Fruit fly (Drosophila melanogaster) Kc167 (cell line): ENCODE data around the gene CdGAPr.

ENCODE experiments used
- Myc ChIP-seq: fragments of >200 bp; optimal IDR thresholded peaks from 2 replicates; lab custom pipeline; 2017; ENCODE audit warnings: missing external identifiers
- Sin3A ChIP-seq: fragments of >200 bp; optimal IDR thresholded peaks from 2 replicates; lab custom pipeline; 2018; ENCODE audit warnings: missing external identifiers
- h ChIP-seq: fragments of >200 bp; optimal IDR thresholded peaks from 3 replicates; lab custom pipeline; 2018; ENCODE audit warnings: missing external identifiers
- insv ChIP-seq: fragments of >200 bp; optimal IDR thresholded peaks from 3 replicates; lab custom pipeline; 2018; ENCODE audit warnings: missing external identifiers
- psq ChIP-seq: fragments of >200 bp; optimal IDR thresholded peaks from 2 replicates; lab custom pipeline; 2017; ENCODE audit warnings: missing external identifiers
- ttk ChIP-seq: sonication (Bioruptor generic); optimal IDR thresholded peaks from 2 replicates; lab custom pipeline; 2017; ENCODE audit warnings: missing external identifiers

DNA sequence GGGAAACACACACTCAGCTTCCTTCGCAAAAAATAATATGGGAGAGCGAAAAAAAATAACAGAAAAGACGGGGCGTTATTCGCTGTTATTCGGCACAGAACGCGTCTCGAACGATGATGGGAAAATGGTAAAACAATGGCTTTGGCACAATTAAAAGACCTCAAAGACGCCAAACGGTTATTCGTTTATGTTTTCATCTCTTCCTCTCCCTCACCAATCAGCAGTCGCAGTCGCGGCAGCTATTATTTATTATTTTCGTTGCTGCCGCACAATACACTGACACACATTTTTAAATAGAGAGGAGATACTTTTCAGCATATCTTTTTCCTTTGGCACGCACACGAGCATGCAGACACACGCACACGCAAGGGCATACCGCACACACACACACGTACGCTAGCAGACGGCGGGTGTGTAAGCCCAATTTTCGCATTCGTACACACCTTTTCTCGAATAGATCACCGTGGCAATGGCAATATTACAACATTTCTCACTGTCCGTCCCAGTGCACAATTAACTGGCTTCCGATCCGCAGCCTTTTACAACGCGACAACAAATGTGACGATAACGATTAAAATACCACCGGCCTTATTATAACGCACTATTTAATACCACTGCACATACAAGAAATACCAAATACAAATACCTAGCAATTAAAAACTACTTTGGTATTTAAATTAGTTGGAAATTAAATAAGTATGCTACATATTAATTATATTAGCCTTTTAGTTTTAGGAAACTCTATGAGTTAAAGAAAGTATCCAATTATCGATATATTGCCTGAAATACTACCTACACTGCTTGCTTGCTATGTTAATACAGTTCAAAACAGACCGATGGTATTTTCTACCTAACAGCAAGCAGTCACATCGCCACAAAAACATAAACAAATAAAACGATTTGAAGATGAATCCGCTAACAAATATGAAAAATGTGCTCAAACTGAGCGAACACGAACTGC, at the start of gene CdGAPr, which contains the start of gene CG10466:
- TF ChIP-seq insv (lab: Kevin White, UChicago) (no peak), psq (no peak), ttk (no peak), Myc (lab: Kevin White, UChicago) (no peak), Sin3A (no peak), h (no peak)
